Fruit fly (Drosophila melanogaster) whole organism, embryonic: ENCODE results near the gene CG8891.
A peak's percentile ranks its signal among the peaks of the same experiment; 100 is the strongest.

Experiments used
- Awh ChIP-seq: fragments of 200-800 bp; sonication (Bioruptor generic); IDR thresholded peaks from 2 replicates; pipeline ENCODE4, ENCODE4 v1.3.6; 2022; ENCODE audit warnings: missing biosample characterization, missing genetic modification characterization
- BEAF-32 ChIP-seq: fragments of 200-800 bp; sonication (Bioruptor generic); optimal IDR thresholded peaks from 3 replicates; lab custom pipeline; 2017; ENCODE audit warnings: missing biosample characterization, missing genetic modification characterization, mild to moderate bottlenecking, moderate library complexity, missing genetic modification reagents
- Bteb2 ChIP-seq: fragments of 200-800 bp; sonication (Bioruptor generic); optimal IDR thresholded peaks from 2 replicates; lab custom pipeline; 2016; ENCODE audit warnings: missing biosample characterization, missing genetic modification characterization
- CG10274 ChIP-seq: fragments of 200-800 bp; sonication (Bioruptor generic); optimal IDR thresholded peaks from 3 replicates; lab custom pipeline; 2017; ENCODE audit warnings: missing biosample characterization, mild to moderate bottlenecking, missing genetic modification characterization
- CG10959 ChIP-seq: fragments of 200-800 bp; sonication (Bioruptor generic); IDR thresholded peaks from 2 replicates; pipeline ENCODE4 v1.3.6; 2022; ENCODE audit warnings: missing biosample characterization, missing genetic modification characterization
- CG12104 ChIP-seq: fragments of 200-800 bp; sonication (Bioruptor generic); optimal IDR thresholded peaks from 3 replicates; lab custom pipeline; 2016; ENCODE audit warnings: missing biosample characterization, missing genetic modification characterization
- CG12391 ChIP-seq: fragments of 200-800 bp; sonication (Bioruptor generic); optimal IDR thresholded peaks from 3 replicates; lab custom pipeline; 2018; ENCODE audit warnings: missing biosample characterization, mild to moderate bottlenecking, missing genetic modification characterization, moderate library complexity
- CG13424 ChIP-seq: fragments of 200-800 bp; sonication (Bioruptor generic); optimal IDR thresholded peaks from 2 replicates; lab custom pipeline; 2019; ENCODE audit warnings: missing biosample characterization, mild to moderate bottlenecking, missing genetic modification characterization, moderate library complexity
- CG14710 ChIP-seq: fragments of 200-800 bp; sonication (Bioruptor generic); optimal IDR thresholded peaks from 3 replicates; lab custom pipeline; 2019; ENCODE audit warnings: missing biosample characterization, mild to moderate bottlenecking, missing genetic modification characterization, moderate library complexity
- CG14860 ChIP-seq: fragments of 200-800 bp; sonication (Bioruptor generic); IDR thresholded peaks from 3 replicates; pipeline ENCODE4 v1.3.6; 2022; ENCODE audit warnings: missing biosample characterization, missing genetic modification characterization; ENCODE audit not compliant: partially characterized antibody
- CG1603 ChIP-seq: fragments of 200-800 bp; sonication (Bioruptor generic); optimal IDR thresholded peaks from 2 replicates; lab custom pipeline; 2019; ENCODE audit warnings: missing biosample characterization, mild to moderate bottlenecking, missing genetic modification characterization, moderate library complexity
- CG18599 ChIP-seq: fragments of 200-800 bp; sonication (Bioruptor generic); optimal IDR thresholded peaks from 3 replicates; lab custom pipeline; 2017; ENCODE audit warnings: missing biosample characterization, missing genetic modification characterization, mild to moderate bottlenecking, moderate library complexity, missing genetic modification reagents
- CG2120 ChIP-seq: fragments of 200-800 bp; sonication (Bioruptor generic); optimal IDR thresholded peaks from 3 replicates; lab custom pipeline; 2016; ENCODE audit warnings: missing biosample characterization, missing genetic modification characterization
- CG2712 ChIP-seq: fragments of 200-800 bp; optimal IDR thresholded peaks from 3 replicates; lab custom pipeline; 2019; ENCODE audit warnings: missing biosample characterization, mild to moderate bottlenecking, missing genetic modification characterization, moderate library complexity
- CG30403 ChIP-seq: fragments of 200-800 bp; sonication (Bioruptor generic); optimal IDR thresholded peaks from 3 replicates; lab custom pipeline; 2016; ENCODE audit warnings: missing biosample characterization, missing genetic modification characterization
- CG3065 ChIP-seq: fragments of 200-800 bp; sonication (Bioruptor generic); optimal IDR thresholded peaks from 2 replicates; lab custom pipeline; 2016; ENCODE audit warnings: missing biosample characterization, missing genetic modification characterization
- CG32532 ChIP-seq: fragments of 200-800 bp; sonication (Bioruptor generic); IDR thresholded peaks from 2 replicates; pipeline ENCODE4 v1.3.6; 2022; ENCODE audit warnings: missing biosample characterization, missing genetic modification characterization
- CG34224 ChIP-seq: fragments of 200-800 bp; sonication (Bioruptor generic); IDR thresholded peaks from 3 replicates; pipeline ENCODE4 v1.3.6; 2022; ENCODE audit warnings: missing biosample characterization, missing genetic modification characterization; ENCODE audit not compliant: partially characterized antibody
- CG3995 ChIP-seq: fragments of 200-800 bp; sonication (Bioruptor generic); optimal IDR thresholded peaks from 3 replicates; lab custom pipeline; 2016; ENCODE audit warnings: missing biosample characterization, missing genetic modification characterization
- CG4424 ChIP-seq: fragments of 200-800 bp; sonication (Bioruptor generic); optimal IDR thresholded peaks from 3 replicates; lab custom pipeline; 2016; ENCODE audit warnings: missing biosample characterization, missing genetic modification characterization
- CG4820 ChIP-seq: fragments of 200-800 bp; sonication (Bioruptor generic); optimal IDR thresholded peaks from 3 replicates; lab custom pipeline; 2016; ENCODE audit warnings: missing biosample characterization, missing genetic modification characterization
- CG6791 ChIP-seq: fragments of 200-800 bp; sonication (Bioruptor generic); IDR thresholded peaks from 3 replicates; pipeline ENCODE4 v1.3.6; 2022; ENCODE audit warnings: missing biosample characterization, missing genetic modification characterization; ENCODE audit not compliant: partially characterized antibody
- CG6854 ChIP-seq: fragments of 200-800 bp; sonication (Bioruptor generic); optimal IDR thresholded peaks from 3 replicates; lab custom pipeline; 2017; ENCODE audit warnings: missing biosample characterization, mild to moderate bottlenecking, missing genetic modification characterization
- CG8359 ChIP-seq: fragments of 200-800 bp; sonication (Bioruptor generic); optimal IDR thresholded peaks from 2 replicates; lab custom pipeline; 2017; ENCODE audit warnings: missing biosample characterization, mild to moderate bottlenecking, missing genetic modification characterization, borderline replicate concordance
- CG9817 ChIP-seq: fragments of 200-800 bp; sonication (Bioruptor generic); optimal IDR thresholded peaks from 2 replicates; lab custom pipeline; 2018; ENCODE audit warnings: missing biosample characterization, mild to moderate bottlenecking, missing genetic modification characterization, moderate library complexity
- CkIIα-i1 ChIP-seq: fragments of 200-800 bp; sonication (Bioruptor generic); IDR thresholded peaks from 2 replicates; pipeline ENCODE4 v1.3.6; 2022; ENCODE audit warnings: missing biosample characterization, missing genetic modification characterization
- CoRest ChIP-seq: fragments of 200-800 bp; sonication (Bioruptor generic); optimal IDR thresholded peaks from 3 replicates; lab custom pipeline; 2018; ENCODE audit warnings: missing biosample characterization, mild to moderate bottlenecking, missing genetic modification characterization, moderate library complexity
- Drgx ChIP-seq: fragments of 200-800 bp; sonication (Bioruptor generic); IDR thresholded peaks from 2 replicates; pipeline ENCODE4 v1.3.6; 2022; ENCODE audit warnings: missing biosample characterization, missing genetic modification characterization
- ERR ChIP-seq: fragments of 200-800 bp; sonication (Bioruptor generic); optimal IDR thresholded peaks from 2 replicates; lab custom pipeline; 2016; ENCODE audit warnings: missing biosample characterization, missing genetic modification characterization
- Hr51 ChIP-seq, 2 experiments: fragments of 200-800 bp; sonication (Bioruptor generic); optimal IDR thresholded peaks; 2 replicates in 1 of 2; 3 replicates in 1 of 2; lab custom pipeline; 2016 to 2018; ENCODE audit warnings: missing biosample characterization in 2 of 2, missing genetic modification characterization in 2 of 2, mild to moderate bottlenecking in 1 of 2, moderate library complexity in 1 of 2
- Lpt ChIP-seq: fragments of >200 bp; optimal IDR thresholded peaks from 2 replicates; lab custom pipeline; 2018; ENCODE audit warnings: missing biosample characterization, missing genetic modification characterization
- Mes4 ChIP-seq: fragments of 200-800 bp; sonication (Bioruptor generic); optimal IDR thresholded peaks from 2 replicates; lab custom pipeline; 2016; ENCODE audit warnings: missing biosample characterization, missing genetic modification characterization
- NK7.1 ChIP-seq: fragments of 200-800 bp; sonication (Bioruptor generic); optimal IDR thresholded peaks from 3 replicates; lab custom pipeline; 2016; ENCODE audit warnings: missing biosample characterization, missing genetic modification characterization
- Poxn ChIP-seq: fragments of 200-800 bp; sonication (Bioruptor generic); IDR thresholded peaks from 2 replicates; pipeline ENCODE4 v1.3.6; 2022; ENCODE audit warnings: missing biosample characterization, missing genetic modification characterization
- Side ChIP-seq: fragments of 200-800 bp; sonication (Bioruptor generic); optimal IDR thresholded peaks from 2 replicates; lab custom pipeline; 2016; ENCODE audit warnings: missing biosample characterization, missing genetic modification characterization
- Tbp ChIP-seq: fragments of >200 bp; optimal IDR thresholded peaks from 2 replicates; lab custom pipeline; 2018; ENCODE audit warnings: missing biosample characterization, missing genetic modification characterization
- Xrp1 ChIP-seq: fragments of 200-800 bp; sonication (Bioruptor generic); IDR thresholded peaks from 2 replicates; pipeline ENCODE4 v1.3.6; 2022; ENCODE audit warnings: missing biosample characterization, missing genetic modification characterization
- ab ChIP-seq: fragments of 200-800 bp; sonication (Bioruptor generic); optimal IDR thresholded peaks from 2 replicates; lab custom pipeline; 2016; ENCODE audit warnings: missing biosample characterization, missing genetic modification characterization
- amos ChIP-seq: fragments of 200-800 bp; sonication (Bioruptor generic); IDR thresholded peaks from 2 replicates; pipeline ENCODE4 v1.3.6; 2022; ENCODE audit warnings: missing biosample characterization, missing genetic modification characterization; ENCODE audit not compliant: partially characterized antibody
- crc ChIP-seq: fragments of 200-800 bp; sonication (Bioruptor generic); optimal IDR thresholded peaks from 2 replicates; lab custom pipeline; 2016; ENCODE audit warnings: missing biosample characterization, missing genetic modification characterization
- dan ChIP-seq: fragments of 200-800 bp; sonication (Bioruptor generic); IDR thresholded peaks from 2 replicates; pipeline ENCODE4 v1.3.6; 2022; ENCODE audit warnings: missing biosample characterization, missing genetic modification characterization
- dati ChIP-seq: fragments of 200-800 bp; sonication (Bioruptor generic); IDR thresholded peaks from 2 replicates; pipeline ENCODE4 v1.3.6; 2022; ENCODE audit warnings: missing biosample characterization, missing genetic modification characterization
- dmrt11E ChIP-seq: fragments of 200-800 bp; sonication (Bioruptor generic); optimal IDR thresholded peaks from 3 replicates; lab custom pipeline; 2018; ENCODE audit warnings: missing biosample characterization, mild to moderate bottlenecking, missing genetic modification characterization, moderate library complexity
- fd64A ChIP-seq: fragments of 200-800 bp; sonication (Bioruptor generic); optimal IDR thresholded peaks from 3 replicates; lab custom pipeline; 2018; ENCODE audit warnings: missing biosample characterization, mild to moderate bottlenecking, missing genetic modification characterization
- gsb ChIP-seq: fragments of 200-800 bp; sonication (Bioruptor generic); IDR thresholded peaks from 2 replicates; pipeline ENCODE4 v1.3.6; 2022; ENCODE audit warnings: missing biosample characterization, missing genetic modification characterization
- insv ChIP-seq, 2 experiments: fragments of 200-800 bp; sonication (Bioruptor generic); optimal IDR thresholded peaks; 3 replicates each; lab custom pipeline; 2016 to 2018; ENCODE audit warnings: missing biosample characterization in 2 of 2, missing genetic modification characterization in 2 of 2
- lmd ChIP-seq: fragments of 200-800 bp; sonication (Bioruptor generic); IDR thresholded peaks from 2 replicates; pipeline ENCODE4 v1.3.6; 2022; ENCODE audit warnings: missing biosample characterization, missing genetic modification characterization
- luna ChIP-seq: fragments of 200-800 bp; sonication (Bioruptor generic); optimal IDR thresholded peaks from 2 replicates; lab custom pipeline; 2016; ENCODE audit warnings: missing biosample characterization, missing genetic modification characterization
- mam ChIP-seq: fragments of 200-800 bp; sonication (Bioruptor generic); optimal IDR thresholded peaks from 3 replicates; lab custom pipeline; 2016; ENCODE audit warnings: missing biosample characterization, missing genetic modification characterization
- sqz ChIP-seq: fragments of 200-800 bp; sonication (Bioruptor generic); optimal IDR thresholded peaks from 3 replicates; lab custom pipeline; 2018; ENCODE audit warnings: missing biosample characterization, mild to moderate bottlenecking, missing genetic modification characterization

The CG8891 gene

dm6 chr2L:4976988-4977551 is 2.1 kb downstream of the CG8891 start, which contains the start of the genes Gmd and CG3792 (continued):
- TF ChIP-seq CG12104 (GFP tag; lab: Kevin White, UChicago) (peak; percentile 93), gsb (GFP tag; lab: Robert Waterston, UW) (peak; percentile 91), Awh (GFP tag; lab: Robert Waterston, UW) (peak; percentile 96), CG4820 (GFP tag; lab: Kevin White, UChicago) (peak; percentile 95), luna (GFP tag; lab: Kevin White, UChicago) (peak; percentile 86), CG6791 (GFP tag; lab: Robert Waterston, UW) (peak; percentile 76), CG8359 (peak; percentile 88), mam (GFP tag; lab: Kevin White, UChicago) (peak; percentile 97), CG14710 (tag; lab: Kevin White, UChicago) (peak; percentile 97), Drgx (GFP tag; lab: Robert Waterston, UW) (peak; percentile 95), CG3065 (GFP tag; lab: Kevin White, UChicago) (peak; percentile 79), BEAF-32 (GFP tag; lab: Kevin White, UChicago) (peak; percentile 84), ERR (GFP tag; lab: Kevin White, UChicago) (peak; percentile 90), CG10959 (GFP tag; lab: Robert Waterston, UW) (peak; percentile 95), lmd (GFP tag; lab: Robert Waterston, UW) (peak; percentile 97), CG14860 (GFP tag; lab: Robert Waterston, UW) (peak; percentile 92), dati (GFP tag; lab: Robert Waterston, UW) (peak; percentile 84), Poxn (GFP tag; lab: Robert Waterston, UW) (peak; percentile 86), CkIIα-i1 (GFP tag; lab: Robert Waterston, UW) (0 out of 2 replicates have a peak, but pooled peaks have one; percentile 41), CG9817 (tag; lab: Kevin White, UChicago) (peak; percentile 92), sqz (GFP tag; lab: Kevin White, UChicago) (peak; percentile 91), CG13424 (tag; lab: Kevin White, UChicago) (peak; percentile 88), insv (GFP tag; optimal IDR thresholded peaks at IDR 0.05; lab: Kevin White, UChicago) (peak in 1 of 2 experiments; percentile 77), Side (GFP tag; lab: Kevin White, UChicago) (peak; percentile 92), CG4424 (GFP tag; lab: Kevin White, UChicago) (peak; percentile 97), CG2712 (tag; lab: Kevin White, UChicago) (peak; percentile 97), Hr51 (GFP tag; optimal IDR thresholded peaks at IDR 0.05; lab: Kevin White, UChicago) (peak; percentile 92 to 94), CG18599 (GFP tag; lab: Kevin White, UChicago) (peak; percentile 96), Lpt (no peak), NK7.1 (GFP tag; lab: Kevin White, UChicago) (peak; percentile 81), CG6854 (GFP tag; lab: Kevin White, UChicago) (peak; percentile 79), CG10274 (peak; percentile 77), dan (GFP tag; lab: Robert Waterston, UW) (peak; percentile 85), Mes4 (peak; percentile 87), Tbp (no peak), CG32532 (GFP tag; lab: Robert Waterston, UW) (peak; percentile 97), CG3995 (peak; percentile 85), Xrp1 (GFP tag; lab: Robert Waterston, UW) (peak; percentile 98), crc (peak; percentile 90), Bteb2 (peak; percentile 94), CG2120 (GFP tag; lab: Kevin White, UChicago) (peak; percentile 97), ab (peak; percentile 84), CG1603 (tag; lab: Kevin White, UChicago) (peak; percentile 71), CG12391 (tag; lab: Kevin White, UChicago) (peak; percentile 94), dmrt11E (peak; percentile 95), CoRest (tag; lab: Kevin White, UChicago) (peak; percentile 97), CG34224 (GFP tag; lab: Robert Waterston, UW) (peak; percentile 89), CG30403 (GFP tag; lab: Kevin White, UChicago) (peak; percentile 97), fd64A (GFP tag; lab: Kevin White, UChicago) (peak; percentile 54), amos (GFP tag; lab: Robert Waterston, UW) (peak; percentile 76)
